Fruit fly (Drosophila melanogaster) whole organism, embryonic: ENCODE results near the gene CG32590.

Experiments
- Adf1 ChIP-seq: fragments of 200-800 bp; sonication (Bioruptor generic); IDR thresholded peaks from 2 replicates; pipeline ENCODE4 v1.3.6; 2022; ENCODE audit warnings: missing biosample characterization, missing genetic modification characterization
- Bgb ChIP-seq: fragments of 200-800 bp; sonication (Bioruptor generic); IDR thresholded peaks from 2 replicates; pipeline ENCODE4 v1.3.6; 2022; ENCODE audit warnings: missing biosample characterization, missing genetic modification characterization; ENCODE audit not compliant: partially characterized antibody
- CG10267 ChIP-seq: fragments of 200-800 bp; sonication (Bioruptor generic); optimal IDR thresholded peaks from 2 replicates; lab custom pipeline; 2018; ENCODE audit warnings: missing biosample characterization, mild to moderate bottlenecking, missing genetic modification characterization, moderate library complexity
- CG12659 ChIP-seq: fragments of 200-800 bp; sonication (Bioruptor generic); optimal IDR thresholded peaks from 3 replicates; lab custom pipeline; 2017; ENCODE audit warnings: mild to moderate bottlenecking, missing biosample characterization, missing genetic modification reagents, missing genetic modification characterization
- CG13287 ChIP-seq: fragments of 200-800 bp; sonication (Bioruptor generic); IDR thresholded peaks from 2 replicates; pipeline ENCODE4 v1.3.6; 2022; ENCODE audit warnings: missing biosample characterization, missing genetic modification characterization; ENCODE audit not compliant: partially characterized antibody
- CG1602 ChIP-seq: fragments of 200-800 bp; sonication (Bioruptor generic); optimal IDR thresholded peaks from 3 replicates; lab custom pipeline; 2016; ENCODE audit warnings: missing biosample characterization, missing genetic modification characterization
- CG17829 ChIP-seq: fragments of 200-800 bp; optimal IDR thresholded peaks from 2 replicates; lab custom pipeline; 2019; ENCODE audit warnings: missing biosample characterization, mild to moderate bottlenecking, missing genetic modification characterization, moderate library complexity
- CG2129 ChIP-seq: fragments of 200-800 bp; sonication (Bioruptor generic); IDR thresholded peaks from 2 replicates; pipeline ENCODE4 v1.3.6; 2022; ENCODE audit warnings: missing biosample characterization, missing genetic modification characterization; ENCODE audit not compliant: partially characterized antibody
- CG2678 ChIP-seq: fragments of 200-800 bp; sonication (Bioruptor generic); optimal IDR thresholded peaks from 3 replicates; lab custom pipeline; 2019; ENCODE audit warnings: missing biosample characterization, mild to moderate bottlenecking, missing genetic modification characterization, moderate library complexity
- CG2712 ChIP-seq: fragments of 200-800 bp; optimal IDR thresholded peaks from 3 replicates; lab custom pipeline; 2019; ENCODE audit warnings: missing biosample characterization, mild to moderate bottlenecking, missing genetic modification characterization, moderate library complexity
- CG30403 ChIP-seq: fragments of 200-800 bp; sonication (Bioruptor generic); optimal IDR thresholded peaks from 3 replicates; lab custom pipeline; 2016; ENCODE audit warnings: missing biosample characterization, missing genetic modification characterization
- CG8290 ChIP-seq, 3 experiments: fragments of 200-800 bp; sonication (Bioruptor generic); optimal IDR thresholded peaks; 2 replicates each; lab custom pipeline; 2016 to 2019; ENCODE audit warnings: missing biosample characterization in 3 of 3, missing genetic modification characterization in 3 of 3, mild to moderate bottlenecking in 2 of 3, moderate library complexity in 1 of 3
- CG8388 ChIP-seq: fragments of 200-800 bp; sonication (Bioruptor generic); optimal IDR thresholded peaks from 2 replicates; lab custom pipeline; 2019; ENCODE audit warnings: missing biosample characterization, mild to moderate bottlenecking, missing genetic modification characterization, moderate library complexity
- CG9437 ChIP-seq: fragments of 200-800 bp; sonication (Bioruptor generic); optimal IDR thresholded peaks from 2 replicates; lab custom pipeline; 2018; ENCODE audit warnings: missing biosample characterization, mild to moderate bottlenecking, missing genetic modification characterization
- CG9609 ChIP-seq: fragments of 200-800 bp; sonication (Bioruptor generic); optimal IDR thresholded peaks from 3 replicates; lab custom pipeline; 2016; ENCODE audit warnings: missing biosample characterization, missing genetic modification characterization
- CG9797 ChIP-seq: fragments of 200-800 bp; sonication (Bioruptor generic); optimal IDR thresholded peaks from 3 replicates; lab custom pipeline; 2018; ENCODE audit warnings: missing biosample characterization, mild to moderate bottlenecking, missing genetic modification characterization
- CTCF ChIP-seq: fragments of 200-800 bp; sonication (Bioruptor generic); optimal IDR thresholded peaks from 2 replicates; lab custom pipeline; 2017; ENCODE audit warnings: missing biosample characterization, mild to moderate bottlenecking, missing genetic modification characterization, moderate library complexity
- Camta ChIP-seq: fragments of 200-800 bp; sonication (Bioruptor generic); optimal IDR thresholded peaks from 2 replicates; lab custom pipeline; 2016; ENCODE audit warnings: missing biosample characterization, missing genetic modification characterization
- Deaf1 ChIP-seq: fragments of 200-800 bp; optimal IDR thresholded peaks from 3 replicates; lab custom pipeline; 2019; ENCODE audit warnings: missing biosample characterization, mild to moderate bottlenecking, missing genetic modification characterization, moderate library complexity
- Doc3 ChIP-seq: fragments of 200-800 bp; sonication (Bioruptor generic); IDR thresholded peaks from 3 replicates; pipeline ENCODE4 v1.3.6; 2022; ENCODE audit warnings: missing biosample characterization, missing genetic modification characterization; ENCODE audit not compliant: partially characterized antibody
- Dref ChIP-seq: fragments of 200-800 bp; sonication (Bioruptor generic); IDR thresholded peaks from 2 replicates; pipeline ENCODE4 v1.3.6; 2022; ENCODE audit warnings: missing biosample characterization, missing genetic modification characterization
- E2f2 ChIP-seq: fragments of 200-800 bp; sonication (Bioruptor generic); IDR thresholded peaks from 2 replicates; pipeline ENCODE4 v1.3.6; 2022; ENCODE audit warnings: missing biosample characterization, missing genetic modification characterization
- MESR4 ChIP-seq: fragments of 200-800 bp; sonication (Bioruptor generic); optimal IDR thresholded peaks from 2 replicates; lab custom pipeline; 2018; ENCODE audit warnings: missing biosample characterization, mild to moderate bottlenecking, missing genetic modification characterization, moderate library complexity
- NFAT ChIP-seq: fragments of 200-800 bp; sonication (Bioruptor generic); IDR thresholded peaks from 2 replicates; pipeline ENCODE4 v1.3.6; 2022; ENCODE audit warnings: missing biosample characterization, missing genetic modification characterization
- Nf-YC ChIP-seq: fragments of 200-800 bp; optimal IDR thresholded peaks from 3 replicates; lab custom pipeline; 2019; ENCODE audit warnings: missing biosample characterization, mild to moderate bottlenecking, missing genetic modification characterization, moderate library complexity
- Oli ChIP-seq: fragments of 200-800 bp; sonication (Bioruptor generic); optimal IDR thresholded peaks from 2 replicates; lab custom pipeline; 2018; ENCODE audit warnings: missing biosample characterization, mild to moderate bottlenecking, missing genetic modification characterization, moderate library complexity
- Scr ChIP-seq: fragments of 200-800 bp; sonication (Bioruptor generic); IDR thresholded peaks from 2 replicates; pipeline ENCODE4 v1.3.6; 2022; ENCODE audit warnings: missing biosample characterization, missing genetic modification characterization; ENCODE audit not compliant: partially characterized antibody
- Sry-β ChIP-seq: fragments of 200-800 bp; sonication (Bioruptor generic); optimal IDR thresholded peaks from 2 replicates; lab custom pipeline; 2018; ENCODE audit warnings: missing biosample characterization, mild to moderate bottlenecking, missing genetic modification characterization, moderate library complexity
- abd-A ChIP-seq: fragments of 200-800 bp; sonication (Bioruptor generic); optimal IDR thresholded peaks from 3 replicates; lab custom pipeline; 2019; ENCODE audit warnings: missing biosample characterization, mild to moderate bottlenecking, missing genetic modification characterization, moderate library complexity
- caup ChIP-seq: fragments of 200-800 bp; sonication (Bioruptor generic); optimal IDR thresholded peaks from 3 replicates; lab custom pipeline; 2017; ENCODE audit warnings: missing biosample characterization, mild to moderate bottlenecking, missing genetic modification characterization, moderate library complexity; ENCODE audit not compliant: severe bottlenecking
- croc ChIP-seq: fragments of 200-800 bp; sonication (Bioruptor generic); conservative IDR thresholded peaks from 3 replicates; pipeline ENCODE4 v1.3.6; 2022; ENCODE audit warnings: missing biosample characterization, missing genetic modification characterization
- crp ChIP-seq, 2 experiments: fragments of 200-800 bp; sonication (Bioruptor generic); optimal IDR thresholded peaks; 2 replicates in 1 of 2; 3 replicates in 1 of 2; lab custom pipeline; 2017; ENCODE audit warnings: missing biosample characterization in 2 of 2, missing genetic modification characterization in 2 of 2, mild to moderate bottlenecking in 1 of 2, moderate library complexity in 1 of 2
- fd64A ChIP-seq: fragments of 200-800 bp; sonication (Bioruptor generic); optimal IDR thresholded peaks from 3 replicates; lab custom pipeline; 2018; ENCODE audit warnings: missing biosample characterization, mild to moderate bottlenecking, missing genetic modification characterization
- gcm ChIP-seq: fragments of 200-800 bp; sonication (Bioruptor generic); optimal IDR thresholded peaks from 2 replicates; lab custom pipeline; 2019; ENCODE audit warnings: missing biosample characterization, mild to moderate bottlenecking, missing genetic modification characterization, moderate library complexity
- gem ChIP-seq: fragments of 200-800 bp; sonication (Bioruptor generic); optimal IDR thresholded peaks from 2 replicates; lab custom pipeline; 2019; ENCODE audit warnings: missing biosample characterization, mild to moderate bottlenecking, missing genetic modification characterization, moderate library complexity
- gro ChIP-seq: fragments of 200-800 bp; sonication (Bioruptor generic); optimal IDR thresholded peaks from 2 replicates; lab custom pipeline; 2016; ENCODE audit warnings: missing biosample characterization, missing genetic modification characterization
- gsb-n ChIP-seq: fragments of 200-800 bp; sonication (Bioruptor generic); optimal IDR thresholded peaks from 3 replicates; lab custom pipeline; 2018; ENCODE audit warnings: missing biosample characterization, mild to moderate bottlenecking, missing genetic modification characterization
- hbn ChIP-seq: fragments of 200-800 bp; sonication (Bioruptor generic); IDR thresholded peaks from 2 replicates; pipeline ENCODE4 v1.3.6; 2022; ENCODE audit warnings: missing biosample characterization, missing genetic modification characterization; ENCODE audit not compliant: partially characterized antibody
- hkb ChIP-seq, 2 experiments: fragments of 200-800 bp in 1 of 2; fragments of >200 bp in 1 of 2; sonication (Bioruptor generic) in 1 of 2; IDR thresholded peaks in 1 of 2; optimal IDR thresholded peaks in 1 of 2; 2 replicates each; pipeline versions ENCODE4 v1.3.6 to Lab custom; 2017 to 2022; ENCODE audit warnings: missing biosample characterization in 1 of 2, missing genetic modification characterization in 1 of 2
- pzg ChIP-seq: fragments of 200-800 bp; sonication (Bioruptor generic); optimal IDR thresholded peaks from 3 replicates; lab custom pipeline; 2018; ENCODE audit warnings: missing biosample characterization, mild to moderate bottlenecking, missing genetic modification characterization, moderate library complexity
- rib ChIP-seq: fragments of 200-800 bp; sonication (Bioruptor generic); IDR thresholded peaks from 2 replicates; pipeline ENCODE4 v1.3.6; 2022; ENCODE audit warnings: missing biosample characterization, missing genetic modification characterization
- salm ChIP-seq: fragments of 200-800 bp; sonication (Bioruptor generic); optimal IDR thresholded peaks from 2 replicates; lab custom pipeline; 2018; ENCODE audit warnings: missing biosample characterization, mild to moderate bottlenecking, missing genetic modification characterization
- sna ChIP-seq: fragments of 200-800 bp; sonication (Bioruptor generic); IDR thresholded peaks from 2 replicates; pipeline ENCODE4 v1.3.6; 2022; ENCODE audit warnings: missing biosample characterization, missing genetic modification characterization; ENCODE audit not compliant: partially characterized antibody
- ssp ChIP-seq: fragments of 200-800 bp; sonication (Bioruptor generic); IDR thresholded peaks from 2 replicates; pipeline ENCODE4 v1.3.6; 2022; ENCODE audit warnings: missing biosample characterization, missing genetic modification characterization
- unc-4 ChIP-seq: fragments of 200-800 bp; sonication (Bioruptor generic); IDR thresholded peaks from 2 replicates; pipeline ENCODE4 v1.3.6; 2022; ENCODE audit warnings: missing biosample characterization, missing genetic modification characterization; ENCODE audit not compliant: partially characterized antibody
- unpg ChIP-seq: fragments of 200-800 bp; sonication (Bioruptor generic); optimal IDR thresholded peaks from 3 replicates; lab custom pipeline; 2018; ENCODE audit warnings: missing biosample characterization, mild to moderate bottlenecking, missing genetic modification characterization, moderate library complexity

CG32590 gene

DNA sequence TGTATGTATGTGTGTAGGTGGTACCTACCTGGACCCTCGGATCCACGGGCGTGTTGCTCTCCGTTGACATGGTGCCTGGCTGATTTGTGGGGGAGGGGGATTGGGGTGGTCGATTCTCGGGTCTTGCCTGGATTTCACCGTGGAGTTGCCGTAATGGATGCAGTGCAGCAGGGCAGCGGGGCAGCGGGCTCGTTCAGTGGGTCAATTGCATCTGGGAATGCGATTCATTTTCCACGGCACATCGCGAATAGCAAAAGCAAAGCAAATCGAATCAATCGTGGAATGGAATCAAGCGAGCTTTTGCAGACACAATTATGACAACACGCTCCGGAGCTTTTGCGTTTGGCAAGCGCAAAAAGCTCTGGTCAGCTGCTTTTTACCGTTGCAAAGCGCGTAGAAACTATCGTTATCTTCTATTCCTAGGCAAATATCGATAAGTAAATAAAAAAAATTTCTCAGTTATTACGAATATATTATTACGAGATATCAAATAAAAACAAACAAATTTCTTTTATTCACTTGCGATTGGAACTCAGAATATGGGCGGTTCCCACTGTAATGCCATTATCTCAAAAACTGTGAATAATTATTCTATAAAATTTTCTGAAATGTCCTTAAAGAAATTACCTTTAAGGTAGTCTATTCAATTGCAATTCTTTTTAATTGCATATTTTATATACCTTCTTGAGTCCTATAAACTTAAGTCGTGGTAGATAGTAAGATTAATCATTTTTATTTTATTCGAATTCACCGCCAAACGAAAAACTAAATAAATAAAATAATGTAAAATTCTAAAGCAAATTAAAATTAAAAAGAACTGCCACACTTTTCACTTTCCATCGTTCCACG lies 7.0 kb downstream of the CG32590 start, which contains the start of gene CG14408 (continued):
- no peak for TF ChIP-seq NFAT
- peak; percentile 43 for TF ChIP-seq Bgb
- TF ChIP-seq CG8290 (GFP tag; optimal IDR thresholded peaks at IDR 0.05; lab: Kevin White, UChicago), result no peak
- peak in 1 of 2 experiments; percentile 2 for TF ChIP-seq CG8290 (tag; optimal IDR thresholded peaks at IDR 0.05; lab: Kevin White, UChicago)
- TF ChIP-seq CG30403 (GFP tag; lab: Kevin White, UChicago), result peak; percentile 11
- peak; percentile 71 for TF ChIP-seq CG12659
- no peak for TF ChIP-seq CG8388 (GFP tag; lab: Kevin White, UChicago)
- peak; percentile 3 for TF ChIP-seq unpg
- peak; percentile 7 for TF ChIP-seq Nf-YC (tag; lab: Kevin White, UChicago)
- TF ChIP-seq CG9437, result peak; percentile 33
- TF ChIP-seq CG1602 (GFP tag; lab: Kevin White, UChicago), result no peak
- TF ChIP-seq CG2678 (tag; lab: Kevin White, UChicago), result peak; percentile 38
- peak; percentile 30; the same call in 1 of the 2 replicates for TF ChIP-seq hbn (GFP tag; lab: Robert Waterston, UW)
- no peak for TF ChIP-seq CG2129 (GFP tag; lab: Robert Waterston, UW)
- no peak for TF ChIP-seq gcm (GFP tag; lab: Kevin White, UChicago)
- TF ChIP-seq salm (tag; lab: Kevin White, UChicago), result no peak
- TF ChIP-seq gem, result peak; percentile 50
- TF ChIP-seq Dref (GFP tag; lab: Robert Waterston, UW), result peak; percentile 51
- peak; percentile 74 for TF ChIP-seq Doc3 (GFP tag; lab: Robert Waterston, UW)
- no peak for TF ChIP-seq abd-A (tag; lab: Kevin White, UChicago)
- TF ChIP-seq Sry-β (GFP tag; lab: Kevin White, UChicago), result no peak
- TF ChIP-seq CG9797 (GFP tag; lab: Kevin White, UChicago), result no peak
- TF ChIP-seq hkb (optimal IDR thresholded peaks at IDR 0.05; lab: Kevin White, UChicago), result no peak
- TF ChIP-seq hkb (GFP tag; IDR thresholded peaks at IDR 0.05; lab: Robert Waterston, UW), result no peak
- peak; percentile 67 for TF ChIP-seq MESR4 (GFP tag; lab: Kevin White, UChicago)
- TF ChIP-seq fd64A (GFP tag; lab: Kevin White, UChicago), result no peak
- TF ChIP-seq Oli, result no peak
- no peak for TF ChIP-seq gsb-n (tag; lab: Kevin White, UChicago)
- TF ChIP-seq CG2712 (tag; lab: Kevin White, UChicago), result peak; percentile 20
- peak; percentile 65 for TF ChIP-seq Scr (GFP tag; lab: Robert Waterston, UW)
- peak; percentile 25 for TF ChIP-seq CG10267 (tag; lab: Kevin White, UChicago)
- TF ChIP-seq Adf1 (GFP tag; lab: Robert Waterston, UW), result no peak
- 0 out of 2 replicates have a peak, but pooled peaks have one; percentile 45 for TF ChIP-seq E2f2 (GFP tag; lab: Robert Waterston, UW)
- TF ChIP-seq sna (GFP tag; lab: Robert Waterston, UW), result peak; percentile 54
- TF ChIP-seq pzg (GFP tag; lab: Kevin White, UChicago), result peak; percentile 10
- no peak for TF ChIP-seq CG9609 (GFP tag; lab: Kevin White, UChicago)
- peak; percentile 76 for TF ChIP-seq CTCF
- TF ChIP-seq unc-4 (GFP tag; lab: Robert Waterston, UW), result peak; percentile 66
- no peak for TF ChIP-seq croc (GFP tag; lab: Robert Waterston, UW)
- TF ChIP-seq caup (GFP tag; lab: Kevin White, UChicago), result no peak
- TF ChIP-seq CG13287 (GFP tag; lab: Robert Waterston, UW), result peak; percentile 77
- TF ChIP-seq crp (GFP tag; optimal IDR thresholded peaks at IDR 0.05; lab: Kevin White, UChicago), result peak in 1 of 2 experiments; percentile 75
- no peak for TF ChIP-seq rib (GFP tag; lab: Robert Waterston, UW)
- TF ChIP-seq CG17829 (tag; lab: Kevin White, UChicago), result no peak
- TF ChIP-seq gro (GFP tag; lab: Kevin White, UChicago), result no peak
- TF ChIP-seq ssp (GFP tag; lab: Robert Waterston, UW), result 0 out of 2 replicates have a peak, but pooled peaks have one; percentile 13
- TF ChIP-seq Camta (GFP tag; lab: Kevin White, UChicago), result no peak
- peak; percentile 9 for TF ChIP-seq Deaf1 (tag; lab: Kevin White, UChicago)
